Worm (Caenorhabditis elegans): ENCODE measurements around the gene cutl-15.

DNA sequence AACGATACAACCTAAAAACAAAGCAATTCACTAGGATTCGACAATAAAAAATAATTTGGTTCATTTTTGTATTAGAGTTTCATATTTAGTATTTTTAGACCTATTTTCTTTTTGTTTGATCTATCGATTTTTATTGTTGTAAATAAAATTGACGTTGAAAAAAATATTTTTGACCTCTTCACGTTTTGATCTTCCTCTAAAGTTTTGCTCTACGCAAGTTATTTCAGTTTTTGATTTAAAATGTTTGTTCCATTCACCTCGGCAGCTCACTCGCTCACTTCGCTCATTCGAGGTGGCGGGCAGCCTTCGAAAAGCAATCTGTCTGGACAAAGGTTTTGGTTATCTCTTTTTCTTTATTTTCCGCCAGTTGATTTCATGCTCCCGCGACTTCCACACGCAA lies 16.7 kb downstream of the cutl-15 start, which contains the start of gene enol-1:
- no peak for TF ChIP-seq ceh-34 (tag; optimal IDR thresholded peaks at IDR 0.05)
- no peak for TF ChIP-seq ceh-2 (tag; optimal IDR thresholded peaks at IDR 0.05)
- no peak for TF ChIP-seq ceh-19 (GFP tag; optimal IDR thresholded peaks at IDR 0.05)
- no peak for TF ChIP-seq ref-2 (tag; optimal IDR thresholded peaks at IDR 0.05)
- TF ChIP-seq nfya-1 (tag; optimal IDR thresholded peaks at IDR 0.05): no peak
- TF ChIP-seq ceh-31 (tag; optimal IDR thresholded peaks at IDR 0.05): no peak
- no peak for TF ChIP-seq ama-1 (optimal IDR thresholded peaks at IDR 0.05)
- TF ChIP-seq fkh-10 (GFP tag; optimal IDR thresholded peaks at IDR 0.05): no peak

Measured in whole organism, late embryonic.